Worm (Caenorhabditis elegans): Measurements from ENCODE around the gene F16F9.3.

Gene F16F9.3

DNA sequence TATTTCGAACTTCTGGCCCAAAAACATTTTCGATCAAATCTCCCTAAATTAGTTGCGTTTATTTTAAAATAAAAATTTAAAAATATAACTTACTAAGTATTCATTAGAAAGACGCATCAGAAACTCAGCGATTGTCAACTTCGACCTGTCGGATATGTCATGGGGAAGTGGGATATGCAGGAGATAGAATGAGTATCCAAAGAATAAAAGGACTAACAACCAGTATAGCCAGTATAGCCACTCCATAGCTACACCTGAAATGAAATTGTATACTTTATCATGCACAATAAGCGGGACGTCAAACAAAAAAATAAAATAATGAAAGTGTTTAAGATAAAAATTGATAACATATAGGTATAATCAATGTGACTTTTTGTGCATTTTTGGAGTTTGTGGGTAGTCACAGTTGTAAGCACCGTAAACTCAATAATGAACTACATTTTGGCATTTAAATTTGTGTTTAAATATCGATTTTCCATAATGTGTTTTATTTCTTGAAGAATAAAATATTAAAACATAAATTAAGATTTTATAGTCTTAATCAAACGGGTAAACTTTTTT lies 5.8 kb downstream of the F16F9.3 start, which contains the start of gene F16F9.4 (continued):
- no peak for TF ChIP-seq F49E8.2 (tag; optimal IDR thresholded peaks at IDR 0.05; ENCODE audit: borderline replicate concordance)

DNA sequence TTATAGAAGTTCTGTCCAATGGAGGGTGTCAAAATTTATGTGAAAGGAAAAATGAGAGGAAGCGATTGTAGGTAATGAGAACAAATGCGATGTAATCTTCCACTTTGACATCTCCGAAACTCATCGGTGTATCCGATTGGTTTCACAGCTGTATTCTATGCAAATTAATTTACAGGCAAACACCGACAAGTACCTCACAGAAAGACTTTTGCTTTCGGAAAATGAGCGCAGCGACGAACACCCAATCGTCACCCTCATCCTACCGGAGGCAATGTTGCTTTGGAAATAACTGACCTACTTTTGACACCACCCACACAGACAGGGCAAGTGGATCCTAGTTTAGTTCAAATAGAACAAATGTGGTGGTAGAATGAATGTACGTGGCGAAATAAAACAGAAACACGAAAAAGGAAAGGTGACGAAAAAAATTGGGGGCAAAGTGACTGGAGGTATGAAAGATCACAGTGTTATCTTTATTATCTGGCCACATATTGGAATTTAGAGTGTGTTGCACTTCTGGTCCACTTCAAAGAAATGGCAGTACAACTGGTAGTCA lies 6.6 kb downstream of the F16F9.3 start:
- no peak for TF ChIP-seq nhr-111 (GFP tag; optimal IDR thresholded peaks at IDR 0.05)
- no peak for TF ChIP-seq sdz-12 (GFP tag; optimal IDR thresholded peaks at IDR 0.05)
- peak in 1 of 2 experiments; percentile 57 for TF ChIP-seq unc-62 (GFP tag; optimal IDR thresholded peaks at IDR 0.05 in 1 of 2)
- TF ChIP-seq unc-62 (tag; optimal IDR thresholded peaks at IDR 0.05), result no peak
- peak; percentile 94 for TF ChIP-seq aha-1 (tag)
- TF ChIP-seq php-3 (GFP tag; IDR thresholded peaks at IDR 0.05), result no peak
- TF ChIP-seq F37D6.2 (tag; optimal IDR thresholded peaks at IDR 0.05), result no peak

DNA sequence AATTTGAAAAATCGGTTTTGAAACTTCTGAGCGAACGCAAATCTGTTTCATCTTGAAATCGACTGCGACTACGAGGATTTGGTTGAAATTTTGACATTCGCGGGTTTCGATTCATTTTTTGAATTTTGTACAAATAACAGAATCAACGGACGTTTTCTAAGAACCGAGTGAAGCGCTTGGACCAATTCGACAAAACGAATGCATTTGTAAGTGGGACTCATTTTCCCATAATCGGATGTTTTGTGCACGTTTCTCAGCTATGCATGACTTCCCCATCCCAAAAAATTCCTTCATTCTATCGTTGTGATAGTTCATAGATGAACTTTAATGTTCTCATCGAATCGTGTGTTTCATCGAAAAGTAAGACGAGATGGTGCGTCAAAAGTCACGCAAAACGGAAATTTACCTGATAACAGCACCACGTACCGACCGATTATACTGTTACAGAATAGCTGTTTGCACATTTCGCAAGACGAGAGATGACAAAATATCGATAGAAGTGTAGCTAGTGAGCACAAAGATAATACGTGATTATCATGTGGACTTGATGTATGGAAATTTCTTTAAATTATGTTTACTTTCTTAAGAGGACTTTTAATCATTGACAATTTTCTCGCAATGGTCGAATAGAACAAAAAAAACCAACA lies 12.8 kb downstream of the F16F9.3 start, which contains the start of gene mec-10:
mec-10 (minus strand) TSS at position 189 of the 647 bp plus-strand sequence.
- TF ChIP-seq zip-2 (tag; optimal IDR thresholded peaks at IDR 0.05) (no peak), F49E8.2 (tag; optimal IDR thresholded peaks at IDR 0.05; ENCODE audit: borderline replicate concordance) (no peak), mdt-29 (GFP tag; IDR thresholded peaks at IDR 0.05) (no peak), daf-19 (GFP tag; conservative IDR thresholded peaks at IDR 0.05) (no peak), lin-39 (tag; optimal IDR thresholded peaks at IDR 0.05) (no peak), snpc-1.2 (GFP tag; IDR thresholded peaks at IDR 0.05) (no peak), daf-8 (GFP tag; IDR thresholded peaks at IDR 0.05) (no peak), ceh-62 (tag; optimal IDR thresholded peaks at IDR 0.05) (no peak), ctbp-1 (GFP tag; IDR thresholded peaks at IDR 0.05) (no peak), zfp-3 (GFP tag; conservative IDR thresholded peaks at IDR 0.05) (no peak), pha-4 (GFP tag; IDR thresholded peaks at IDR 0.05) (no peak), pha-4 (tag; optimal IDR thresholded peaks at IDR 0.05) (no peak), rbr-2 (tag; optimal IDR thresholded peaks at IDR 0.05) (no peak), fos-1 (tag; optimal IDR thresholded peaks at IDR 0.05) (no peak), lin-29 (GFP tag; IDR thresholded peaks at IDR 0.05) (no peak), Y48G9A.11 (GFP tag; IDR thresholded peaks at IDR 0.05) (no peak), pqm-1 (tag; optimal IDR thresholded peaks at IDR 0.05) (peak; percentile 92), ceh-32 (tag; optimal IDR thresholded peaks at IDR 0.05; ENCODE audit: poor library complexity) (no peak), nhr-11 (tag; optimal IDR thresholded peaks at IDR 0.05) (no peak), aha-1 (tag) (peak; percentile 96), ama-1 (optimal IDR thresholded peaks at IDR 0.05) (no peak), lin-1 (GFP tag; IDR thresholded peaks at IDR 0.05) (no peak), nhr-77 (tag; optimal IDR thresholded peaks at IDR 0.05) (peak; percentile 28), ZK337.2 (GFP tag; IDR thresholded peaks at IDR 0.05) (no peak), egl-43 (GFP tag; IDR thresholded peaks at IDR 0.05) (no peak), madf-5 (GFP tag; IDR thresholded peaks at IDR 0.05) (no peak), ZK546.5 (tag; optimal IDR thresholded peaks at IDR 0.05) (no peak), tag-97 (GFP tag; IDR thresholded peaks at IDR 0.05) (no peak), hlh-30 (tag; optimal IDR thresholded peaks at IDR 0.05; ENCODE audit: insufficient read depth) (peak; percentile 47), gei-8 (GFP tag; optimal IDR thresholded peaks at IDR 0.05) (no peak), nhr-6 (tag; optimal IDR thresholded peaks at IDR 0.05) (peak; percentile 13), daf-16 (GFP tag; optimal IDR thresholded peaks at IDR 0.05) (no peak), daf-16 (tag; optimal IDR thresholded peaks at IDR 0.05) (peak; percentile 75), T20F7.1 (GFP tag; optimal IDR thresholded peaks at IDR 0.05) (no peak), F37D6.2 (tag; optimal IDR thresholded peaks at IDR 0.05) (no peak), dmd-6 (GFP tag; IDR thresholded peaks at IDR 0.05) (peak; percentile 81), ces-1 (GFP tag; optimal IDR thresholded peaks at IDR 0.05) (no peak), duxl-1 (tag; optimal IDR thresholded peaks at IDR 0.05; ENCODE audit: poor library complexity) (no peak), hmg-1.1 (GFP tag; IDR thresholded peaks at IDR 0.05) (no peak), sdz-12 (GFP tag; optimal IDR thresholded peaks at IDR 0.05) (no peak), dve-1 (tag; optimal IDR thresholded peaks at IDR 0.05; ENCODE audit: insufficient read depth) (peak; percentile 76), nhr-25 (tag; optimal IDR thresholded peaks at IDR 0.05; ENCODE audit: borderline replicate concordance, insufficient read depth) (no peak)
